Fruit fly (Drosophila melanogaster): Measurements from ENCODE around the gene hoe2.

Gene hoe2

dm6 chr2L:4898165-4898564 is 38.1 kb downstream of the hoe2 start (continued):
- TF ChIP-seq Ravus (GFP tag; IDR thresholded peaks at IDR 0.05) (no peak), ATbp (GFP tag; optimal IDR thresholded peaks at IDR 0.05) (no peak), cwo (GFP tag; optimal IDR thresholded peaks at IDR 0.05) (peak; percentile 44), otp (GFP tag; IDR thresholded peaks at IDR 0.05) (no peak), CG10543 (GFP tag; optimal IDR thresholded peaks at IDR 0.05) (peak; percentile 24), CG8388 (GFP tag; optimal IDR thresholded peaks at IDR 0.05) (no peak), cg (GFP tag; optimal IDR thresholded peaks at IDR 0.05) (no peak), Gsc (GFP tag; IDR thresholded peaks at IDR 0.05) (no peak), Nf-YA (GFP tag; IDR thresholded peaks at IDR 0.05) (no peak), so (GFP tag; IDR thresholded peaks at IDR 0.05) (0 out of 3 replicates have a peak, but pooled peaks have one; percentile 43), CG15479 (GFP tag; optimal IDR thresholded peaks at IDR 0.05) (no peak), kay (GFP tag; optimal IDR thresholded peaks at IDR 0.05) (no peak), CG17612 (GFP tag; IDR thresholded peaks at IDR 0.05) (no peak), CG7357 (GFP tag; IDR thresholded peaks at IDR 0.05) (no peak), CHES-1-like (GFP tag; optimal IDR thresholded peaks at IDR 0.05) (no peak), CG10431 (GFP tag; optimal IDR thresholded peaks at IDR 0.05) (no peak), jing (GFP tag; optimal IDR thresholded peaks at IDR 0.05) (no peak)

- no peak for TF ChIP-seq CG7372 (GFP tag; IDR thresholded peaks at IDR 0.05)
- TF ChIP-seq CkIIα-i1 (GFP tag; IDR thresholded peaks at IDR 0.05) = no peak
- 0 out of 3 replicates have a peak, but pooled peaks have one; percentile 8 for TF ChIP-seq CG16813 (GFP tag; IDR thresholded peaks at IDR 0.05; ENCODE audit: partially characterized antibody)
- TF ChIP-seq ftz-f1 (GFP tag; optimal IDR thresholded peaks at IDR 0.05) = peak; percentile 8
- TF ChIP-seq GATAe (GFP tag; conservative IDR thresholded peaks at IDR 0.05) = no peak
- TF ChIP-seq chinmo (GFP tag; IDR thresholded peaks at IDR 0.05; ENCODE audit: partially characterized antibody) = 0 out of 4 replicates have a peak, but pooled peaks have one; percentile 10
- TF ChIP-seq CG10543 (GFP tag; optimal IDR thresholded peaks at IDR 0.05) = peak; percentile 20
- TF ChIP-seq CG34376 (GFP tag; optimal IDR thresholded peaks at IDR 0.05) = peak; percentile 84
- TF ChIP-seq sug (tag; optimal IDR thresholded peaks at IDR 0.05) = peak; percentile 22
- peak; percentile 58 for TF ChIP-seq cwo (GFP tag; optimal IDR thresholded peaks at IDR 0.05)
- TF ChIP-seq sens (GFP tag) = peak; percentile 58
- no peak for TF ChIP-seq mirr (GFP tag; optimal IDR thresholded peaks at IDR 0.05)
- no peak for TF ChIP-seq CG7839 (tag; optimal IDR thresholded peaks at IDR 0.05)
- TF ChIP-seq abd-A (tag; optimal IDR thresholded peaks at IDR 0.05) = peak; percentile 30
- peak; percentile 58 for TF ChIP-seq gem (tag; optimal IDR thresholded peaks at IDR 0.05)
These were observed 39.6 kb downstream of the hoe2 start for dm6 chr2L:4896484-4897205.

dm6 chr2L:4895902-4896301 is 40.3 kb downstream of the hoe2 start:
- TF ChIP-seq Med (GFP tag) = peak; percentile 14
- no peak for TF ChIP-seq Hmr (GFP tag; optimal IDR thresholded peaks at IDR 0.05)
- peak; percentile 6 for TF ChIP-seq Nf-YB (GFP tag; optimal IDR thresholded peaks at IDR 0.05)
- no peak for TF ChIP-seq CG8359 (GFP tag; optimal IDR thresholded peaks at IDR 0.05; ENCODE audit: borderline replicate concordance)

- TF ChIP-seq Hand (GFP tag; optimal IDR thresholded peaks at IDR 0.05) = no peak
- TF ChIP-seq GATAe (GFP tag; conservative IDR thresholded peaks at IDR 0.05) = peak; percentile 33; the same call in 1 of the 2 replicates
- TF ChIP-seq mirr (GFP tag; optimal IDR thresholded peaks at IDR 0.05) = peak; percentile 30
- TF ChIP-seq Deaf1 (tag; optimal IDR thresholded peaks at IDR 0.05) = no peak
- no peak for TF ChIP-seq CG9727 (GFP tag; optimal IDR thresholded peaks at IDR 0.05)
- TF ChIP-seq pros (GFP tag; optimal IDR thresholded peaks at IDR 0.05) = no peak
- TF ChIP-seq sd (tag; optimal IDR thresholded peaks at IDR 0.05) = peak; percentile 9
- peak in 1 of 2 experiments; percentile 32 for TF ChIP-seq eve (GFP tag; optimal IDR thresholded peaks at IDR 0.05)
- no peak for TF ChIP-seq Mad (GFP tag; optimal IDR thresholded peaks at IDR 0.05)
- peak; percentile 55 for TF ChIP-seq exex (tag; optimal IDR thresholded peaks at IDR 0.05)
- no peak for TF ChIP-seq CG17328 (GFP tag; IDR thresholded peaks at IDR 0.05)
- TF ChIP-seq sug (tag; optimal IDR thresholded peaks at IDR 0.05) = peak; percentile 32
- TF ChIP-seq cwo (GFP tag; optimal IDR thresholded peaks at IDR 0.05) = peak; percentile 83
- TF ChIP-seq grn (GFP tag; optimal IDR thresholded peaks at IDR 0.05) = peak; percentile 81
- peak; percentile 36 for TF ChIP-seq CG15479 (GFP tag; optimal IDR thresholded peaks at IDR 0.05)
- no peak for TF ChIP-seq Mes4 (GFP tag; optimal IDR thresholded peaks at IDR 0.05)
These were observed 42.6 kb downstream of the hoe2 start for dm6 chr2L:4893612-4894011.

Data from whole organism, embryonic.